Worm (Caenorhabditis elegans): Measurements from ENCODE around the gene C18E9.2.

The C18E9.2 gene

ce11 chrII:8959081-8959480 is 5.7 kb upstream of the C18E9.2 start:
- no peak for TF ChIP-seq zag-1 (tag; optimal IDR thresholded peaks at IDR 0.05)
- no peak for TF ChIP-seq mdt-29 (GFP tag; IDR thresholded peaks at IDR 0.05)
- no peak for TF ChIP-seq nhr-76 (tag; optimal IDR thresholded peaks at IDR 0.05)
- TF ChIP-seq jun-1 (tag; optimal IDR thresholded peaks at IDR 0.05), result no peak
- peak in 1 of 2 experiments; percentile 13 for TF ChIP-seq lsy-2 (tag; optimal IDR thresholded peaks at IDR 0.05)
- TF ChIP-seq Y75B8A.6 (GFP tag; IDR thresholded peaks at IDR 0.05), result no peak
- TF ChIP-seq hlh-11 (tag; optimal IDR thresholded peaks at IDR 0.05), result peak; percentile 22
- TF ChIP-seq F37D6.2 (tag; optimal IDR thresholded peaks at IDR 0.05), result no peak
- TF ChIP-seq snpc-1.2 (GFP tag; IDR thresholded peaks at IDR 0.05), result no peak
- no peak for TF ChIP-seq mxl-2 (GFP tag; conservative IDR thresholded peaks at IDR 0.05)
- TF ChIP-seq R02D3.7 (tag; optimal IDR thresholded peaks at IDR 0.05), result no peak
- TF ChIP-seq attf-4 (tag; optimal IDR thresholded peaks at IDR 0.05), result no peak
- TF ChIP-seq nhr-77 (tag; optimal IDR thresholded peaks at IDR 0.05), result no peak
- TF ChIP-seq hif-1 (tag; optimal IDR thresholded peaks at IDR 0.05), result no peak
- TF ChIP-seq spr-1 (tag; optimal IDR thresholded peaks at IDR 0.05), result no peak
- TF ChIP-seq tra-1 (GFP tag; IDR thresholded peaks at IDR 0.05), result no peak
- peak in 1 of 2 experiments; percentile 32 for TF ChIP-seq daf-16 (GFP tag; optimal IDR thresholded peaks at IDR 0.05)
- TF ChIP-seq daf-16 (tag; optimal IDR thresholded peaks at IDR 0.05), result no peak
- TF ChIP-seq ZK546.5 (tag; optimal IDR thresholded peaks at IDR 0.05), result no peak
- no peak for TF ChIP-seq ces-1 (GFP tag; optimal IDR thresholded peaks at IDR 0.05)
- no peak for TF ChIP-seq T20F7.1 (GFP tag; optimal IDR thresholded peaks at IDR 0.05)
- no peak for TF ChIP-seq egl-27 (tag; optimal IDR thresholded peaks at IDR 0.05)
- TF ChIP-seq dpl-1 (GFP tag; optimal IDR thresholded peaks at IDR 0.05), result no peak
- TF ChIP-seq lin-15B (tag; optimal IDR thresholded peaks at IDR 0.05), result no peak
- TF ChIP-seq unc-39 (tag; optimal IDR thresholded peaks at IDR 0.05), result no peak
- TF ChIP-seq tag-97 (GFP tag; IDR thresholded peaks at IDR 0.05), result no peak
- TF ChIP-seq saeg-2 (GFP tag; IDR thresholded peaks at IDR 0.05), result no peak
- peak; percentile 37 for TF ChIP-seq hlh-30 (tag; optimal IDR thresholded peaks at IDR 0.05; ENCODE audit: insufficient read depth)
- no peak for TF ChIP-seq skn-1 (tag; optimal IDR thresholded peaks at IDR 0.05)
- peak; percentile 79 for TF ChIP-seq aha-1 (tag)
- no peak for TF ChIP-seq lin-29 (GFP tag; IDR thresholded peaks at IDR 0.05)
- peak; percentile 46 for TF ChIP-seq nhr-11 (tag; optimal IDR thresholded peaks at IDR 0.05)
- TF ChIP-seq nhr-28 (tag; optimal IDR thresholded peaks at IDR 0.05), result peak; percentile 2
- no peak for TF ChIP-seq lir-3 (tag; optimal IDR thresholded peaks at IDR 0.05)
- TF ChIP-seq madf-9 (GFP tag; conservative IDR thresholded peaks at IDR 0.05), result no peak
- no peak for TF ChIP-seq ctbp-1 (GFP tag; IDR thresholded peaks at IDR 0.05)
- no peak for TF ChIP-seq ZK337.2 (GFP tag; IDR thresholded peaks at IDR 0.05)
- no peak for TF ChIP-seq ztf-7 (tag; optimal IDR thresholded peaks at IDR 0.05)
- TF ChIP-seq dve-1 (tag; optimal IDR thresholded peaks at IDR 0.05; ENCODE audit: insufficient read depth), result no peak
- peak in 1 of 2 experiments; percentile 93 for TF ChIP-seq unc-62 (GFP tag; optimal IDR thresholded peaks at IDR 0.05 in 1 of 2)
- no peak for TF ChIP-seq unc-62 (tag; optimal IDR thresholded peaks at IDR 0.05)
- TF ChIP-seq Y48G9A.11 (GFP tag; IDR thresholded peaks at IDR 0.05), result no peak
- TF ChIP-seq rbr-2 (tag; optimal IDR thresholded peaks at IDR 0.05), result no peak
- TF ChIP-seq ztf-11 (tag; optimal IDR thresholded peaks at IDR 0.05), result no peak
- TF ChIP-seq nhr-237 (tag; optimal IDR thresholded peaks at IDR 0.05), result no peak
- TF ChIP-seq dmd-9 (GFP tag; IDR thresholded peaks at IDR 0.05), result no peak
- TF ChIP-seq nhr-111 (GFP tag; optimal IDR thresholded peaks at IDR 0.05), result no peak
- no peak for TF ChIP-seq mxl-3 (GFP tag; optimal IDR thresholded peaks at IDR 0.05)
- no peak for TF ChIP-seq D1046.2 (GFP tag; IDR thresholded peaks at IDR 0.05)
- no peak for TF ChIP-seq nhr-10 (tag; optimal IDR thresholded peaks at IDR 0.05)
- TF ChIP-seq ceh-82 (tag; optimal IDR thresholded peaks at IDR 0.05), result no peak
- TF ChIP-seq unc-130 (GFP tag; optimal IDR thresholded peaks at IDR 0.05), result no peak
- no peak for TF ChIP-seq daf-19 (GFP tag; conservative IDR thresholded peaks at IDR 0.05)
- no peak for TF ChIP-seq set-16 (GFP tag; IDR thresholded peaks at IDR 0.05)
